In the genomic region with DNA sequence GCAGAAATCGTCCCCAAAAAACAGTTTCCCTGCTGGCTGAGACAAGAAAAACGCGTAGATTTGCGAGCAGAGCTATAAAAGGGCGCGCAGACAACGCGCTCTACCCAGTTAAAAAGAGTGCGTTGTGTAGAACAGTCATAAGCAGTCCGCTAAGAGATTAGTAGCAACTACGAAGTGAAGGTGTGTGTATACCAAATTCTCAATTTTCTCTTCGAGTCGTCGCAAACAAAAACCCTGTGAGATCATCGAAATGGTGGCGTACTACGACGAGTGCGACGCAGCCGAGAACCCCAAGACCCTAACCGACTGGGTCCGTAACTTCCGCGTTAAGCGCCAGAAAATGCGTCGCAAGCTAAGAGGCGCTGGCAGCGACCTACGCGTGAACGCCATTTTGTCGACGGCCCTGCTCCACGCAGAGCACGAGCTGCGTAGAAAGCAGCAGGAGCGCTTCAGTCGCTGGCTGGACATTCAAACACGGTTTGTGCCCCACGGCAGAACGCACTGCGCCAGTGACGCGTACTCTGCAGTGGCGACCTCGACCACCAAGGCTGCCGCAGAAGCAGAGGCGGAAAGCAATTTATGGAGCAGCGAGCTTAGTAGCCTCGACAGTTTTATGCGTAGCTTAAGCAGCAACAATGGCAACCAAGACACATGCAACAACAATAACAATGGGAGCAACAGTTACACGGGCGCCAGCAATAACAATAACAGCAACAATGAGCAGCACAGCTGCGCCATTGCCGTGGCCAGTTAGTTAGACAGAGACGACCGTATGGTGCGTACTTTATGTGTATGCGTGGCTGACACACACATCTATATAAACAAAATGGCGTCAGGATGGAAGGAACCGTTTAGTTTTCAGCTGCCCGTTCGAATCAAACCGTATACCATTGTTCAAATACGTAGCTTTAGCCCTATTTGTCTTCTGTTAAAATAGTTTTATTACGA, we compare ENCODE assay signal across 1 fruit fly cellular context.
TF ChIP-seq lines count a peak whose summit lies in the region.

No protein-coding gene starts in this region.

TF ChIP-seq in whole organism, embryonic, 481 proteins besides CTCF, POLR2A, EP300 and RAD21 (continued from another document and continues in another):
- TF ChIP-seq lov (optimal IDR thresholded peaks at IDR 0.05; lab: Kevin White, UChicago) (no peak), lov (GFP tag; IDR thresholded peaks at IDR 0.05; lab: Robert Waterston, UW) (peak; percentile 77; the same call in 1 of the 3 replicates), jing (GFP tag; optimal IDR thresholded peaks at IDR 0.05; lab: Kevin White, UChicago) (no peak), CG14667 (GFP tag; IDR thresholded peaks at IDR 0.05; lab: Robert Waterston, UW) (no peak), Bdp1 (GFP tag; optimal IDR thresholded peaks at IDR 0.05; lab: Kevin White, UChicago) (peak; percentile 20), HLHmδ (GFP tag; optimal IDR thresholded peaks at IDR 0.05; lab: Kevin White, UChicago) (peak; percentile 74), knrl (GFP tag; IDR thresholded peaks at IDR 0.05; lab: Robert Waterston, UW; ENCODE audit: partially characterized antibody) (0 out of 3 replicates have a peak, but pooled peaks have one; percentile 36), Mes4 (GFP tag; optimal IDR thresholded peaks at IDR 0.05; lab: Kevin White, UChicago) (no peak), MTF-1 (GFP tag; optimal IDR thresholded peaks at IDR 0.05; lab: Kevin White, UChicago; ENCODE audit: borderline replicate concordance) (peak; percentile 57), CG17186 (GFP tag; optimal IDR thresholded peaks at IDR 0.05; lab: Kevin White, UChicago) (no peak), Sry-β (GFP tag; optimal IDR thresholded peaks at IDR 0.05; lab: Kevin White, UChicago) (no peak), CG8924 (tag; optimal IDR thresholded peaks at IDR 0.05; lab: Kevin White, UChicago) (peak; percentile 81), sens-2 (GFP tag; IDR thresholded peaks at IDR 0.05; lab: Robert Waterston, UW) (no peak), Hr3 (GFP tag; optimal IDR thresholded peaks at IDR 0.05; lab: Kevin White, UChicago) (no peak), CG9797 (GFP tag; optimal IDR thresholded peaks at IDR 0.05; lab: Kevin White, UChicago) (no peak), CG10366 (GFP tag; IDR thresholded peaks at IDR 0.05; lab: Robert Waterston, UW) (no peak), gt (GFP tag; IDR thresholded peaks at IDR 0.05; lab: Robert Waterston, UW) (no peak), CG7745 (tag; optimal IDR thresholded peaks at IDR 0.05; lab: Kevin White, UChicago) (no peak), Hmr (GFP tag; optimal IDR thresholded peaks at IDR 0.05; lab: Kevin White, UChicago) (peak; percentile 49), chinmo (GFP tag; IDR thresholded peaks at IDR 0.05; lab: Robert Waterston, UW; ENCODE audit: partially characterized antibody) (peak; percentile 68; the same call in 3 of the 4 replicates), CG11247 (GFP tag; IDR thresholded peaks at IDR 0.05; lab: Robert Waterston, UW) (peak; percentile 51; the same call in 1 of the 2 replicates), Neu2 (GFP tag; optimal IDR thresholded peaks at IDR 0.05; lab: Kevin White, UChicago; ENCODE audit: borderline replicate concordance) (no peak), CG1832 (GFP tag; optimal IDR thresholded peaks at IDR 0.05; lab: Kevin White, UChicago) (peak; percentile 52), CG1024 (GFP tag; IDR thresholded peaks at IDR 0.05; lab: Robert Waterston, UW) (peak; percentile 6; the same call in 1 of the 2 replicates), Bgb (GFP tag; IDR thresholded peaks at IDR 0.05; lab: Robert Waterston, UW; ENCODE audit: partially characterized antibody) (peak; percentile 65), Lhr (GFP tag; optimal IDR thresholded peaks at IDR 0.05; lab: Kevin White, UChicago) (no peak), CG16813 (GFP tag; IDR thresholded peaks at IDR 0.05; lab: Robert Waterston, UW; ENCODE audit: partially characterized antibody) (no peak), Dek (tag; optimal IDR thresholded peaks at IDR 0.05; lab: Kevin White, UChicago) (no peak), sug (tag; optimal IDR thresholded peaks at IDR 0.05; lab: Kevin White, UChicago) (peak; percentile 44), CG30020 (tag; optimal IDR thresholded peaks at IDR 0.05; lab: Kevin White, UChicago) (no peak), unpg (GFP tag; optimal IDR thresholded peaks at IDR 0.05; lab: Kevin White, UChicago) (peak; percentile 32), Ssrp (tag; optimal IDR thresholded peaks at IDR 0.05; lab: Kevin White, UChicago) (peak; percentile 57), Dp (GFP tag; optimal IDR thresholded peaks at IDR 0.05; lab: Kevin White, UChicago) (no peak), jumu (GFP tag; optimal IDR thresholded peaks at IDR 0.05; lab: Kevin White, UChicago) (peak; percentile 8), inv (GFP tag; IDR thresholded peaks at IDR 0.05; lab: Robert Waterston, UW; ENCODE audit: partially characterized antibody) (0 out of 2 replicates have a peak, but pooled peaks have one; percentile 19), Rx (GFP tag; IDR thresholded peaks at IDR 0.05; lab: Robert Waterston, UW) (no peak), lmd (GFP tag; IDR thresholded peaks at IDR 0.05; lab: Robert Waterston, UW) (no peak), CG12219 (GFP tag; optimal IDR thresholded peaks at IDR 0.05; lab: Kevin White, UChicago) (peak; percentile 21), pb (GFP tag; optimal IDR thresholded peaks at IDR 0.05; lab: Kevin White, UChicago) (no peak), CG30403 (GFP tag; optimal IDR thresholded peaks at IDR 0.05; lab: Kevin White, UChicago) (no peak), lab (GFP tag; optimal IDR thresholded peaks at IDR 0.05; lab: Kevin White, UChicago) (peak; percentile 16), bcd (GFP tag; optimal IDR thresholded peaks at IDR 0.05; lab: Kevin White, UChicago) (no peak), HLH4C (GFP tag; IDR thresholded peaks at IDR 0.05; lab: Robert Waterston, UW; ENCODE audit: partially characterized antibody) (peak; percentile 43; the same call in 1 of the 3 replicates), CG6854 (GFP tag; optimal IDR thresholded peaks at IDR 0.05; lab: Kevin White, UChicago) (peak; percentile 38), CG42726 (GFP tag; IDR thresholded peaks at IDR 0.05; lab: Robert Waterston, UW; ENCODE audit: partially characterized antibody) (peak; percentile 70), CG2678 (tag; optimal IDR thresholded peaks at IDR 0.05; lab: Kevin White, UChicago) (no peak), ash1 (GFP tag; optimal IDR thresholded peaks at IDR 0.05; lab: Kevin White, UChicago) (no peak), z (GFP tag; IDR thresholded peaks at IDR 0.05; lab: Robert Waterston, UW) (peak; percentile 36; the same call in 1 of the 3 replicates), twi (tag; optimal IDR thresholded peaks at IDR 0.05; lab: Kevin White, UChicago) (peak; percentile 1), CG6791 (GFP tag; IDR thresholded peaks at IDR 0.05; lab: Robert Waterston, UW; ENCODE audit: partially characterized antibody) (peak; percentile 54; the same call in 2 of the 3 replicates), CG6683 (GFP tag; optimal IDR thresholded peaks at IDR 0.05; lab: Kevin White, UChicago) (no peak), abd-A (tag; optimal IDR thresholded peaks at IDR 0.05; lab: Kevin White, UChicago) (peak; percentile 82), ranshi (GFP tag; IDR thresholded peaks at IDR 0.05; lab: Robert Waterston, UW) (peak; percentile 63), Med (GFP tag; lab: Kevin White, UChicago) (peak; percentile 85), CG18599 (GFP tag; optimal IDR thresholded peaks at IDR 0.05; lab: Kevin White, UChicago) (peak; percentile 28), B-H2 (GFP tag; optimal IDR thresholded peaks at IDR 0.05; lab: Kevin White, UChicago) (no peak), Drgx (GFP tag; IDR thresholded peaks at IDR 0.05; lab: Robert Waterston, UW) (peak; percentile 37; the same call in 1 of the 2 replicates), Hr39 (optimal IDR thresholded peaks at IDR 0.05; lab: Kevin White, UChicago) (no peak), CG14860 (GFP tag; IDR thresholded peaks at IDR 0.05; lab: Robert Waterston, UW; ENCODE audit: partially characterized antibody) (no peak), CG15601 (tag; optimal IDR thresholded peaks at IDR 0.05; lab: Kevin White, UChicago) (no peak), row (GFP tag; IDR thresholded peaks at IDR 0.05; lab: Robert Waterston, UW) (no peak), CG16863 (GFP tag; optimal IDR thresholded peaks at IDR 0.05; lab: Kevin White, UChicago) (no peak), insv (GFP tag; optimal IDR thresholded peaks at IDR 0.05; lab: Kevin White, UChicago) (peak in 1 of 2 experiments; percentile 11), pzg (GFP tag; optimal IDR thresholded peaks at IDR 0.05; lab: Kevin White, UChicago) (peak; percentile 20), en (GFP tag; optimal IDR thresholded peaks at IDR 0.05; lab: Kevin White, UChicago) (no peak), Trl (optimal IDR thresholded peaks at IDR 0.05; lab: Kevin White, UChicago) (peak in 1 of 2 experiments; percentile 28), Trl (GFP tag; optimal IDR thresholded peaks at IDR 0.05; lab: Kevin White, UChicago) (peak; percentile 22), cg (GFP tag; optimal IDR thresholded peaks at IDR 0.05; lab: Kevin White, UChicago) (peak; percentile 89), CG12155 (GFP tag; optimal IDR thresholded peaks at IDR 0.05; lab: Kevin White, UChicago) (no peak), CG8290 (GFP tag; optimal IDR thresholded peaks at IDR 0.05; lab: Kevin White, UChicago) (no peak), CG8290 (tag; optimal IDR thresholded peaks at IDR 0.05; lab: Kevin White, UChicago) (peak in 1 of 2 experiments; percentile 83), CG13775 (GFP tag; optimal IDR thresholded peaks at IDR 0.05; lab: Kevin White, UChicago) (peak; percentile 29), ab (GFP tag; optimal IDR thresholded peaks at IDR 0.05; lab: Kevin White, UChicago) (no peak), Opbp (GFP tag; IDR thresholded peaks at IDR 0.05; lab: Robert Waterston, UW; ENCODE audit: partially characterized antibody) (peak; percentile 69), CG11093 (GFP tag; IDR thresholded peaks at IDR 0.05; lab: Robert Waterston, UW) (no peak), ci (GFP tag; IDR thresholded peaks at IDR 0.05; lab: Robert Waterston, UW) (peak; percentile 55), CG18619 (GFP tag; optimal IDR thresholded peaks at IDR 0.05; lab: Kevin White, UChicago) (peak; percentile 52), maf-S (GFP tag; optimal IDR thresholded peaks at IDR 0.05; lab: Kevin White, UChicago) (no peak), pros (GFP tag; optimal IDR thresholded peaks at IDR 0.05; lab: Kevin White, UChicago) (peak; percentile 36), CG6765 (GFP tag; optimal IDR thresholded peaks at IDR 0.05; lab: Kevin White, UChicago) (no peak), CG4360 (GFP tag; IDR thresholded peaks at IDR 0.05; lab: Robert Waterston, UW) (peak; percentile 80), Dad (GFP tag; optimal IDR thresholded peaks at IDR 0.05; lab: Kevin White, UChicago) (no peak), al (GFP tag; IDR thresholded peaks at IDR 0.05; lab: Robert Waterston, UW) (no peak), CG4424 (GFP tag; optimal IDR thresholded peaks at IDR 0.05; lab: Kevin White, UChicago) (no peak), ap (GFP tag; IDR thresholded peaks at IDR 0.05; lab: Robert Waterston, UW) (peak; percentile 15; the same call in 1 of the 2 replicates), vvl (GFP tag; IDR thresholded peaks at IDR 0.05; lab: Robert Waterston, UW) (peak; percentile 39), CG11696 (GFP tag; IDR thresholded peaks at IDR 0.05; lab: Robert Waterston, UW) (no peak), CG16815 (GFP tag; optimal IDR thresholded peaks at IDR 0.05; lab: Kevin White, UChicago) (no peak), schlank (tag; optimal IDR thresholded peaks at IDR 0.05; lab: Kevin White, UChicago) (no peak), CG6813 (GFP tag; optimal IDR thresholded peaks at IDR 0.05; lab: Kevin White, UChicago) (peak; percentile 40), tll (GFP tag; optimal IDR thresholded peaks at IDR 0.05; lab: Kevin White, UChicago) (no peak), Optix (GFP tag; IDR thresholded peaks at IDR 0.05; lab: Robert Waterston, UW) (peak; percentile 48; the same call in 1 of the 3 replicates), gce (GFP tag; IDR thresholded peaks at IDR 0.05; lab: Robert Waterston, UW) (peak; percentile 27; the same call in 1 of the 3 replicates), ERR (GFP tag; optimal IDR thresholded peaks at IDR 0.05; lab: Kevin White, UChicago) (peak; percentile 40), kay (GFP tag; optimal IDR thresholded peaks at IDR 0.05; lab: Kevin White, UChicago) (no peak), crol (GFP tag; IDR thresholded peaks at IDR 0.05; lab: Robert Waterston, UW) (no peak), zfh1 (GFP tag; IDR thresholded peaks at IDR 0.05; lab: Robert Waterston, UW) (peak; percentile 57; the same call in 2 of the 3 replicates), ase (GFP tag; IDR thresholded peaks at IDR 0.05; lab: Robert Waterston, UW) (no peak), wor (GFP tag; IDR thresholded peaks at IDR 0.05; lab: Robert Waterston, UW) (no peak), CG14441 (GFP tag; IDR thresholded peaks at IDR 0.05; lab: Robert Waterston, UW) (no peak), otp (GFP tag; IDR thresholded peaks at IDR 0.05; lab: Robert Waterston, UW) (peak; percentile 10; the same call in 1 of the 3 replicates), ftz-f1 (GFP tag; optimal IDR thresholded peaks at IDR 0.05; lab: Kevin White, UChicago) (peak; percentile 89), chm (GFP tag; IDR thresholded peaks at IDR 0.05; lab: Robert Waterston, UW) (peak; percentile 82), pan (optimal IDR thresholded peaks at IDR 0.05; lab: Kevin White, UChicago) (no peak), pan (GFP tag; optimal IDR thresholded peaks at IDR 0.05 in 1 of 2, IDR thresholded peaks at IDR 0.05 in 1 of 2) (peak in 1 of 2 experiments; percentile 48), fu2 (GFP tag; optimal IDR thresholded peaks at IDR 0.05; lab: Kevin White, UChicago) (no peak), CG10431 (GFP tag; optimal IDR thresholded peaks at IDR 0.05; lab: Kevin White, UChicago) (peak; percentile 58), Gsc (GFP tag; IDR thresholded peaks at IDR 0.05; lab: Robert Waterston, UW) (no peak), Stat92E (GFP tag; optimal IDR thresholded peaks at IDR 0.05; lab: Kevin White, UChicago) (peak in 1 of 3 experiments; percentile 10), CG3838 (GFP tag; optimal IDR thresholded peaks at IDR 0.05; lab: Kevin White, UChicago) (peak; percentile 47), Jarid2 (GFP tag; optimal IDR thresholded peaks at IDR 0.05; lab: Kevin White, UChicago) (peak; percentile 73), CG4282 (GFP tag; optimal IDR thresholded peaks at IDR 0.05; lab: Kevin White, UChicago) (peak; percentile 42), CG16779 (GFP tag; IDR thresholded peaks at IDR 0.05; lab: Robert Waterston, UW) (peak; percentile 46; the same call in 1 of the 2 replicates), CG5180 (GFP tag; optimal IDR thresholded peaks at IDR 0.05; lab: Kevin White, UChicago) (no peak), HHEX (GFP tag; optimal IDR thresholded peaks at IDR 0.05; lab: Kevin White, UChicago) (no peak), oc (tag; optimal IDR thresholded peaks at IDR 0.05; lab: Kevin White, UChicago) (no peak), nom (GFP tag; optimal IDR thresholded peaks at IDR 0.05; lab: Kevin White, UChicago) (peak; percentile 78)
